Worm (Caenorhabditis elegans) whole organism, L4 larva: ENCODE measurements around the gene K01G5.10.
A peak's percentile ranks its signal among the peaks of the same experiment; 100 is the strongest.

Experiments used
- F10B5.3 ChIP-seq: sonication (generic microtip); optimal IDR thresholded peaks from 2 replicates; lab custom pipeline; 2016; ENCODE audit warnings: mild to moderate bottlenecking, missing genetic modification characterization, missing compliant biosample characterization
- F26F4.8 ChIP-seq: fragments of 200-800 bp; sonication (Bioruptor generic); conservative IDR thresholded peaks from 2 replicates; pipeline ENCODE4 v1.3.6; 2022; ENCODE audit warnings: missing genetic modification characterization, missing compliant biosample characterization
- F44E2.7 ChIP-seq: fragments of 200-800 bp; sonication (Bioruptor generic); IDR thresholded peaks from 2 replicates; pipeline ENCODE4 v2.1.2; 2022; ENCODE audit warnings: missing genetic modification characterization, missing compliant biosample characterization
- T26A8.4 ChIP-seq: fragments of 200-800 bp; sonication (Bioruptor generic); IDR thresholded peaks from 2 replicates; pipeline ENCODE4 v1.3.6; 2022; ENCODE audit warnings: missing genetic modification characterization, missing compliant biosample characterization
- Y48G9A.11 ChIP-seq: fragments of 200-800 bp; sonication (Bioruptor generic); IDR thresholded peaks from 2 replicates; pipeline ENCODE4 v1.3.6; 2022; ENCODE audit warnings: missing genetic modification reagents, missing genetic modification characterization, missing compliant biosample characterization
- Y5F2A.4 ChIP-seq: fragments of 200-800 bp; sonication (Bioruptor generic); optimal IDR thresholded peaks from 2 replicates; lab custom pipeline; 2018; ENCODE audit warnings: mild to moderate bottlenecking, missing genetic modification characterization, missing compliant biosample characterization
- Y75B8A.6 ChIP-seq: fragments of 200-800 bp; sonication (Bioruptor generic); IDR thresholded peaks from 2 replicates; pipeline ENCODE4 v1.3.6; 2022; ENCODE audit warnings: missing genetic modification reagents, missing genetic modification characterization, missing compliant biosample characterization
- ama-1 ChIP-seq: fragments of 150-350 bp; optimal IDR thresholded peaks from 2 replicates; lab custom pipeline; 2014; ENCODE audit warnings: inconsistent platforms, mixed read lengths
- arid-1 ChIP-seq: fragments of 200-800 bp; sonication (Bioruptor generic); conservative IDR thresholded peaks from 2 replicates; pipeline ENCODE4 v1.3.6; 2022; ENCODE audit warnings: missing genetic modification reagents, missing genetic modification characterization, missing compliant biosample characterization
- ceh-44 ChIP-seq: fragments of 200-800 bp; sonication (Bioruptor generic); IDR thresholded peaks from 2 replicates; pipeline ENCODE4 v1.3.6; 2022; ENCODE audit warnings: missing genetic modification reagents, missing genetic modification characterization, missing compliant biosample characterization
- ces-1 ChIP-seq: fragments of 150-350 bp; sonication (generic microtip); optimal IDR thresholded peaks from 4 replicates; lab custom pipeline; 2014; ENCODE audit warnings: missing biosample characterization, missing genetic modification reagents, missing genetic modification characterization
- daf-12 ChIP-seq: fragments of 150-350 bp; optimal IDR thresholded peaks from 2 replicates; lab custom pipeline; 2014; ENCODE audit warnings: missing biosample characterization, missing genetic modification reagents, missing genetic modification characterization
- daf-16 ChIP-seq, 3 experiments: sonication (generic microtip); optimal IDR thresholded peaks; 2 replicates each; lab custom pipeline; 2016 to 2017; ENCODE audit warnings: missing genetic modification characterization in 3 of 3, missing genetic modification reagents in 3 of 3, mild to moderate bottlenecking in 2 of 3, missing compliant biosample characterization in 2 of 3, missing biosample characterization in 1 of 3, moderate library complexity in 1 of 3
- daf-19 ChIP-seq: fragments of 200-800 bp; sonication (Bioruptor generic); conservative IDR thresholded peaks from 2 replicates; pipeline ENCODE4 v1.3.6; 2022; ENCODE audit warnings: missing genetic modification characterization, missing compliant biosample characterization
- daf-8 ChIP-seq: fragments of 200-800 bp; sonication (Bioruptor generic); IDR thresholded peaks from 2 replicates; pipeline ENCODE4 v1.3.6; 2022; ENCODE audit warnings: missing genetic modification characterization, missing compliant biosample characterization
- dmd-8 ChIP-seq: fragments of 200-800 bp; sonication (Bioruptor generic); IDR thresholded peaks from 2 replicates; pipeline ENCODE4 v1.3.6; 2022; ENCODE audit warnings: missing genetic modification characterization, missing compliant biosample characterization
- dve-1 ChIP-seq: sonication (generic microtip); optimal IDR thresholded peaks from 2 replicates; lab custom pipeline; 2017; ENCODE audit warnings: antibody characterized with exemption, mild to moderate bottlenecking, missing genetic modification characterization, missing compliant biosample characterization; ENCODE audit not compliant: insufficient read depth
- egl-43 ChIP-seq: fragments of 200-800 bp; sonication (Bioruptor generic); IDR thresholded peaks from 2 replicates; pipeline ENCODE4 v1.3.6; 2022; ENCODE audit warnings: missing genetic modification reagents, missing genetic modification characterization, missing compliant biosample characterization
- hif-1 ChIP-seq, 2 experiments: sonication (generic microtip); optimal IDR thresholded peaks; 2 replicates each; lab custom pipeline; 2016 to 2017; ENCODE audit warnings: missing compliant biosample characterization in 2 of 2, missing genetic modification characterization in 2 of 2, missing genetic modification reagents in 2 of 2, missing genotype in 2 of 2, mild to moderate bottlenecking in 1 of 2
- hlh-11 ChIP-seq: fragments of 200-800 bp; sonication (Bioruptor generic); optimal IDR thresholded peaks from 2 replicates; lab custom pipeline; 2018; ENCODE audit warnings: mild to moderate bottlenecking, missing genetic modification characterization, missing compliant biosample characterization
- jun-1 ChIP-seq: fragments of 150-350 bp; optimal IDR thresholded peaks from 2 replicates; lab custom pipeline; 2014; ENCODE audit warnings: missing biosample characterization, missing genetic modification reagents, missing genetic modification characterization
- lim-7 ChIP-seq: fragments of 200-800 bp; sonication (Bioruptor generic); IDR thresholded peaks from 2 replicates; pipeline ENCODE4 v1.3.6; 2022; ENCODE audit warnings: missing genetic modification characterization, missing compliant biosample characterization
- lin-38 ChIP-seq: fragments of 200-800 bp; sonication (Bioruptor generic); IDR thresholded peaks from 2 replicates; pipeline ENCODE4 v1.3.6; 2022; ENCODE audit warnings: missing genetic modification reagents, missing genetic modification characterization, missing compliant biosample characterization
- lin-39 ChIP-seq: fragments of 150-350 bp; optimal IDR thresholded peaks from 2 replicates; lab custom pipeline; 2014; ENCODE audit warnings: missing biosample characterization, missing genetic modification reagents, missing genetic modification characterization
- lsy-2 ChIP-seq, 2 experiments: fragments of 150-350 bp in 1 of 2; sonication (generic microtip) in 1 of 2; optimal IDR thresholded peaks; 2 replicates each; lab custom pipeline; 2014 to 2017; ENCODE audit warnings: missing biosample characterization in 2 of 2, missing genetic modification characterization in 2 of 2
- madf-5 ChIP-seq, 2 experiments: fragments of 200-800 bp; sonication (Bioruptor generic); IDR thresholded peaks; 2 replicates each; pipeline ENCODE4 v1.3.6; 2022; ENCODE audit warnings: missing compliant biosample characterization in 2 of 2, missing genetic modification characterization in 2 of 2
- mdt-29 ChIP-seq: fragments of 200-800 bp; sonication (Bioruptor generic); IDR thresholded peaks from 2 replicates; pipeline ENCODE4 v1.3.6; 2022; ENCODE audit warnings: missing genetic modification reagents, missing genetic modification characterization, missing compliant biosample characterization
- mep-1 ChIP-seq: fragments of 150-350 bp; sonication (generic microtip); optimal IDR thresholded peaks from 3 replicates; lab custom pipeline; 2014; ENCODE audit warnings: missing biosample characterization, missing genetic modification characterization
- mxl-2 ChIP-seq: fragments of 200-800 bp; sonication (Bioruptor generic); conservative IDR thresholded peaks from 2 replicates; pipeline ENCODE4 v1.3.6; 2022; ENCODE audit warnings: missing genetic modification reagents, missing genetic modification characterization, missing compliant biosample characterization
- nhr-10 ChIP-seq: fragments of 150-350 bp; optimal IDR thresholded peaks from 2 replicates; lab custom pipeline; 2014; ENCODE audit warnings: missing biosample characterization, missing genetic modification characterization
- nhr-28 ChIP-seq: fragments of 150-350 bp; optimal IDR thresholded peaks from 2 replicates; lab custom pipeline; 2014; ENCODE audit warnings: missing biosample characterization, missing genetic modification characterization
- pqm-1 ChIP-seq: sonication (generic microtip); optimal IDR thresholded peaks from 2 replicates; lab custom pipeline; 2017; ENCODE audit warnings: missing biosample characterization, missing genetic modification characterization
- rbr-2 ChIP-seq: sonication (generic microtip); optimal IDR thresholded peaks from 2 replicates; lab custom pipeline; 2016; ENCODE audit warnings: missing genotype, missing genetic modification characterization, missing compliant biosample characterization
- sdz-12 ChIP-seq: fragments of 200-800 bp; sonication (Bioruptor generic); optimal IDR thresholded peaks from 2 replicates; lab custom pipeline; 2018; ENCODE audit warnings: mild to moderate bottlenecking, missing genetic modification characterization, missing compliant biosample characterization
- set-16 ChIP-seq: fragments of 200-800 bp; sonication (Bioruptor generic); IDR thresholded peaks from 2 replicates; pipeline ENCODE4 v1.3.6; 2022; ENCODE audit warnings: missing genetic modification reagents, missing genetic modification characterization, missing compliant biosample characterization
- skn-1 ChIP-seq: fragments of 150-350 bp; optimal IDR thresholded peaks from 2 replicates; lab custom pipeline; 2014; ENCODE audit warnings: missing biosample characterization, missing genetic modification characterization
- snpc-1.2 ChIP-seq: fragments of 200-800 bp; sonication (Bioruptor generic); IDR thresholded peaks from 2 replicates; pipeline ENCODE4 v1.3.6; 2022; ENCODE audit warnings: missing genetic modification reagents, missing genetic modification characterization, missing compliant biosample characterization
- snpc-4 ChIP-seq: fragments of 150-350 bp; optimal IDR thresholded peaks from 2 replicates; lab custom pipeline; 2014; ENCODE audit warnings: missing biosample characterization, missing genetic modification characterization
- spr-1 ChIP-seq: sonication (generic microtip); optimal IDR thresholded peaks from 2 replicates; lab custom pipeline; 2016; ENCODE audit warnings: mild to moderate bottlenecking, missing genetic modification characterization, missing compliant biosample characterization
- tag-97 ChIP-seq: fragments of 200-800 bp; sonication (Bioruptor generic); IDR thresholded peaks from 2 replicates; pipeline ENCODE4 v1.3.6; 2022; ENCODE audit warnings: missing genetic modification characterization, missing compliant biosample characterization
- tra-1 ChIP-seq: fragments of 200-800 bp; sonication (Bioruptor generic); IDR thresholded peaks from 2 replicates; pipeline ENCODE4 v1.3.6; 2022; ENCODE audit warnings: missing genetic modification reagents, missing genetic modification characterization, missing compliant biosample characterization
- unc-130 ChIP-seq: sonication (generic microtip); optimal IDR thresholded peaks from 2 replicates; lab custom pipeline; 2016; ENCODE audit warnings: missing genetic modification reagents, missing genetic modification characterization, missing compliant biosample characterization
- unc-39 ChIP-seq: sonication (generic microtip); optimal IDR thresholded peaks from 2 replicates; lab custom pipeline; 2017; ENCODE audit warnings: missing biosample characterization, missing genetic modification characterization
- zag-1 ChIP-seq: fragments of 150-350 bp; optimal IDR thresholded peaks from 2 replicates; lab custom pipeline; 2014; ENCODE audit warnings: missing biosample characterization, missing genetic modification characterization
- zfp-3 ChIP-seq: fragments of 200-800 bp; sonication (Bioruptor generic); conservative IDR thresholded peaks from 2 replicates; pipeline ENCODE4 v1.3.6; 2022; ENCODE audit warnings: missing genetic modification reagents, missing genetic modification characterization, missing compliant biosample characterization
- zip-11 ChIP-seq: fragments of 200-800 bp; sonication (Bioruptor generic); IDR thresholded peaks from 2 replicates; pipeline ENCODE4 v1.3.6; 2022; ENCODE audit warnings: missing genetic modification characterization, missing compliant biosample characterization
- zip-2 ChIP-seq: fragments of 150-350 bp; optimal IDR thresholded peaks from 2 replicates; lab custom pipeline; 2014; ENCODE audit warnings: missing biosample characterization, missing genetic modification characterization

K01G5.10 gene

DNA sequence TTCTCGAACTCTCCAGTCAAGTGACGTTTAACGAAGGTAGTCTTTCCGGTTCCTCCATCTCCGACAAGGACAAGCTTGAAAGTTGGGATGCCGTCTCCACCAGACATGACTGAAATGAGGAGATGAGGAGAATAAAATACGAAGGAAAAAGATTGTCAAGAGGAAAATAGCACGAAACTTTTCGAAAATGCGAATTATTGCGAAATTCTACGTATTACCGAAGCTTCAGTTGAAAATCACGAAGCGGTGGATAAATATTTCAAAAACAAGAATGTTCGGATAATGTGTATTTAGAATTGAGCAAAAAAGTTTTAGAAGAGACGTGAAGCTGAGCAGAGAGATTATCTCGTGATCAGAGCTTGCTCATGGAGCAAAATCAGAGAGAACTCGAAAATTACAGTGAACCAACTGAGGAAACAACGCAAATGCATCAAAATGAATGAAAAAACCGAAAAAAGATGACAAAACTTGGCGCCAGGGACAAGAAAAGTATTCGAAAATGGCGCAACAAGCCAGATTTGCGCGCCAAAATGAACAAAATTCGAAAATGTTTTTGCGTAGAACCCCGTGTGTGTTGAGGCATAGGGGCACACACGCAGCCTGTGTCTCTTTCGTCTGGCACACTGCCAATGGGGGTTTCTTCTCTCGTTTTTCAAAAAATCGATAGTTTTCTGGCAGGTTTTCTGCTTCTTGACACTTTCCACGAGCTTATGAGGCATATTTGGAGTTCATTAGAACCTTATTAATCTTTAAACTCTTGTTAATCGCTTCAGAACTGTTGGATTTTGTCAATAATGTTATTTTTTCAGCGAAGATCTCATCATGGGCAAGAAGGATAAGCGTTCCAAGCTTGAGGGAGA lies 10.5 kb downstream of the K01G5.10 start, which contains the start of the genes ran-1 and dkc-1 (continued):
- TF ChIP-seq jun-1 (tag; lab: Kevin White, UChicago) (no peak), zip-2 (tag; lab: Kevin White, UChicago) (no peak), mxl-2 (GFP tag; lab: Robert Waterston, UW) (no peak), skn-1 (no peak), snpc-4 (tag; lab: Kevin White, UChicago) (no peak), dve-1 (tag; lab: Kevin White, UChicago) (peak; percentile 79), spr-1 (no peak), ceh-44 (GFP tag; lab: Robert Waterston, UW) (0 out of 2 replicates have a peak, but pooled peaks have one; percentile 49), tag-97 (GFP tag; lab: Robert Waterston, UW) (no peak), set-16 (GFP tag; lab: Robert Waterston, UW) (no peak), nhr-10 (tag; lab: Kevin White, UChicago) (no peak), unc-39 (no peak), daf-12 (tag; lab: Kevin White, UChicago) (no peak), zfp-3 (no peak), ces-1 (GFP tag; lab: Kevin White, UChicago) (no peak)

DNA sequence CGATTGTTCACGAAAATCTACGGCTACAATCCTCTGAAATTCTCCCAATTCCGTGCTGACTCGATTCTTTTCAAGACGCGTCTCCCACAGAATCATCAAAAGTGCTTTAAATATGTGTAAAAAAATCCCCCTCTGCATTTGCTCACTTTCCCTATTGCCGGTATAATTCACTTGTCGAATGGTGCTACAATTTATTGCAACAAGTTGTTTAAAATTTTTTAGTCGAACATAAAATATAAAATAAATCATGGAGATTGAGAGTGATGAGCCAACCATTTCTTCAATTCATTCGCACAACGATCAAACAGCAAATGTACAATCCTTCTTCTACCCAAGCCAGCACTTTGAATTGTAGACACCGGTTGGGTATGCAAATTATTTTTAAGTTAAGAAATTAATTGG lies 11.9 kb downstream of the K01G5.10 start:
- TF ChIP-seq Y48G9A.11 (peak; percentile 64), hif-1 (tag; optimal IDR thresholded peaks at IDR 0.05; lab: Kevin White, UChicago) (no peak), nhr-28 (tag; lab: Kevin White, UChicago) (no peak), zip-11 (GFP tag; lab: Robert Waterston, UW) (no peak), rbr-2 (tag; lab: Kevin White, UChicago) (no peak), ceh-44 (GFP tag; lab: Robert Waterston, UW) (no peak), mep-1 (tag; lab: Kevin White, UChicago) (peak; percentile 30), unc-130 (peak; percentile 78), arid-1 (GFP tag; lab: Robert Waterston, UW) (peak; percentile 74; the same call in 1 of the 2 replicates), tag-97 (GFP tag; lab: Robert Waterston, UW) (no peak), Y5F2A.4 (GFP tag; lab: Kevin White, UChicago) (peak; percentile 73), snpc-1.2 (peak; percentile 65; the same call in 1 of the 2 replicates), zag-1 (tag; lab: Kevin White, UChicago) (no peak), T26A8.4 (GFP tag; lab: Robert Waterston, UW) (0 out of 2 replicates have a peak, but pooled peaks have one; percentile 52), dmd-8 (GFP tag; lab: Robert Waterston, UW) (no peak), zfp-3 (no peak), daf-8 (GFP tag; lab: Robert Waterston, UW) (no peak), hlh-11 (tag; lab: Kevin White, UChicago) (no peak), lim-7 (GFP tag; lab: Robert Waterston, UW) (peak; percentile 59; the same call in 1 of the 2 replicates), ama-1 (lab: Kevin White, UChicago) (no peak), egl-43 (GFP tag; lab: Robert Waterston, UW) (peak; percentile 39; the same call in 1 of the 2 replicates), F44E2.7 (GFP tag; lab: Robert Waterston, UW) (0 out of 2 replicates have a peak, but pooled peaks have one; percentile 34), madf-5 (GFP tag; IDR thresholded peaks at IDR 0.05; lab: Robert Waterston, UW) (0 out of 4 replicates have a peak, but pooled peaks of 1 of the 2 experiments have one; percentile 31), lin-38 (peak; percentile 80), Y75B8A.6 (GFP tag; lab: Robert Waterston, UW) (no peak), tra-1 (0 out of 2 replicates have a peak, but pooled peaks have one; percentile 7), snpc-4 (tag; lab: Kevin White, UChicago) (no peak), sdz-12 (GFP tag; lab: Kevin White, UChicago) (no peak), daf-19 (GFP tag; lab: Robert Waterston, UW) (no peak), pqm-1 (tag; lab: Kevin White, UChicago) (no peak), lin-39 (tag; lab: Kevin White, UChicago) (no peak), F10B5.3 (tag; lab: Kevin White, UChicago) (peak; percentile 29), dve-1 (tag; lab: Kevin White, UChicago) (no peak), mdt-29 (GFP tag; lab: Robert Waterston, UW) (peak; percentile 45; the same call in 1 of the 2 replicates), daf-16 (GFP tag; optimal IDR thresholded peaks at IDR 0.05; lab: Kevin White, UChicago) (peak in 1 of 2 experiments; percentile 12), daf-16 (tag; optimal IDR thresholded peaks at IDR 0.05; lab: Kevin White, UChicago) (no peak), lsy-2 (tag; optimal IDR thresholded peaks at IDR 0.05; lab: Kevin White, UChicago) (no peak), F26F4.8 (0 out of 2 replicates have a peak, but pooled peaks have one; percentile 20)
